Worm (Caenorhabditis elegans) whole organism, mixed stage, embryonic: ENCODE results near the gene F44A6.5.
A peak's percentile ranks its signal among the peaks of the same experiment; 100 is the strongest.

Experiments
- M03D4.4 ChIP-seq: sonication (generic microtip); optimal IDR thresholded peaks from 2 replicates; lab custom pipeline; 2017; ENCODE audit warnings: mild to moderate bottlenecking, missing genetic modification characterization, missing compliant biosample characterization
- bed-3 ChIP-seq: fragments of 200-800 bp; sonication (Bioruptor generic); optimal IDR thresholded peaks from 3 replicates; lab custom pipeline; 2018; ENCODE audit warnings: mild to moderate bottlenecking, missing genetic modification characterization, moderate library complexity, missing compliant biosample characterization
- ceh-39 ChIP-seq: fragments of 150-350 bp; optimal IDR thresholded peaks from 2 replicates; lab custom pipeline; 2014; ENCODE audit warnings: missing biosample characterization, missing genetic modification characterization
- ceh-43 ChIP-seq: fragments of 200-800 bp; sonication (Bioruptor generic); optimal IDR thresholded peaks from 2 replicates; lab custom pipeline; 2018; ENCODE audit warnings: mild to moderate bottlenecking, missing genetic modification characterization, moderate library complexity, missing compliant biosample characterization
- ceh-83 ChIP-seq: fragments of 200-800 bp; sonication (Bioruptor generic); optimal IDR thresholded peaks from 2 replicates; lab custom pipeline; 2018; ENCODE audit warnings: mild to moderate bottlenecking, missing genetic modification characterization, missing compliant biosample characterization
- ces-1 ChIP-seq: fragments of 150-350 bp; optimal IDR thresholded peaks from 2 replicates; lab custom pipeline; 2014; ENCODE audit warnings: missing biosample characterization, missing genetic modification reagents, missing genetic modification characterization
- cnd-1 ChIP-seq: fragments of 200-800 bp; sonication (Bioruptor generic); optimal IDR thresholded peaks from 2 replicates; lab custom pipeline; 2018; ENCODE audit warnings: mild to moderate bottlenecking, missing genetic modification characterization, missing compliant biosample characterization
- drap-1 ChIP-seq: fragments of 200-800 bp; sonication (Bioruptor generic); optimal IDR thresholded peaks from 3 replicates; lab custom pipeline; 2018; ENCODE audit warnings: mild to moderate bottlenecking, missing genetic modification characterization, missing compliant biosample characterization
- elt-3 ChIP-seq: fragments of 150-350 bp; optimal IDR thresholded peaks from 2 replicates; lab custom pipeline; 2014; ENCODE audit warnings: missing biosample characterization, missing genetic modification characterization
- flh-1 ChIP-seq: fragments of 200-800 bp; sonication (Bioruptor generic); optimal IDR thresholded peaks from 2 replicates; lab custom pipeline; 2018; ENCODE audit warnings: mild to moderate bottlenecking, missing genetic modification characterization, moderate library complexity, missing compliant biosample characterization
- lin-13 ChIP-seq: fragments of 150-350 bp; optimal IDR thresholded peaks from 2 replicates; lab custom pipeline; 2014; ENCODE audit warnings: missing biosample characterization, missing genetic modification characterization
- lsy-2 ChIP-seq: fragments of 150-350 bp; optimal IDR thresholded peaks from 2 replicates; lab custom pipeline; 2014; ENCODE audit warnings: missing biosample characterization, missing genetic modification characterization
- mep-1 ChIP-seq: fragments of 150-350 bp; optimal IDR thresholded peaks from 2 replicates; lab custom pipeline; 2017; ENCODE audit warnings: missing biosample characterization, missing genetic modification reagents, missing genetic modification characterization, inconsistent platforms
- nhr-12 ChIP-seq: fragments of 150-350 bp; optimal IDR thresholded peaks from 2 replicates; lab custom pipeline; 2014; ENCODE audit warnings: missing biosample characterization, missing genetic modification characterization
- nhr-2 ChIP-seq: fragments of 150-350 bp; optimal IDR thresholded peaks from 2 replicates; lab custom pipeline; 2014; ENCODE audit warnings: missing biosample characterization, missing genetic modification characterization
- nhr-28 ChIP-seq: fragments of 150-350 bp; optimal IDR thresholded peaks from 2 replicates; lab custom pipeline; 2014; ENCODE audit warnings: missing biosample characterization, missing genetic modification characterization
- pha-4 ChIP-seq: fragments of 150-350 bp; optimal IDR thresholded peaks from 2 replicates; lab custom pipeline; 2018; ENCODE audit warnings: missing biosample characterization, missing genetic modification reagents, missing genetic modification characterization
- sem-2 ChIP-seq: fragments of 200-800 bp; sonication (Bioruptor generic); optimal IDR thresholded peaks from 2 replicates; lab custom pipeline; 2018; ENCODE audit warnings: mild to moderate bottlenecking, missing genetic modification characterization, missing compliant biosample characterization
- snpc-4 ChIP-seq: fragments of 150-350 bp; optimal IDR thresholded peaks from 2 replicates; lab custom pipeline; 2014; ENCODE audit warnings: missing biosample characterization, missing genetic modification characterization
- unc-120 ChIP-seq: sonication (generic microtip); optimal IDR thresholded peaks from 2 replicates; lab custom pipeline; 2017; ENCODE audit warnings: missing genetic modification characterization, missing compliant biosample characterization; ENCODE audit not compliant: poor library complexity, severe bottlenecking
- unc-62 ChIP-seq: fragments of 150-350 bp; optimal IDR thresholded peaks from 2 replicates; lab custom pipeline; 2014; ENCODE audit warnings: missing biosample characterization, missing genetic modification reagents, missing genetic modification characterization
- ztf-11 ChIP-seq: fragments of 150-350 bp; optimal IDR thresholded peaks from 2 replicates; lab custom pipeline; 2014; ENCODE audit warnings: missing biosample characterization, missing genetic modification characterization

Gene F44A6.5

DNA sequence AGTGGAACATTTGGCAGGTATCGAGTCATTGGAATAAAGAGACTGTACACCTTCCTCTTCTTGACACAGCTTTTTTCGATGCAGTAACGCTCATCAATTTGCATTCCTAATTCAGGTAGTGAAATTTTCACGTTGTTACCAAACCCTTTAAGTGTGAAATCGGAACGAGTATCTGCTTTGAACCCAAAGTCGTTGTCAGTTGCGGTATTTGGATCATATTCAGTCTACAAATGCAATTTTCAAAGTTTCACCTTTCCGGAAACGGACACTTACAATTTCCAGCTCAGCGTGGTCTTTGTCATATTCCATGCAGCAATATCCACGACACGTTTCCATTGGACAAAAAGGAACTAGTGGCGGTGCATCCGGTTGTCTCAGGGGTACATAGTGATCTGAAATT lies 36.1 kb downstream of the F44A6.5 start:
- TF ChIP-seq ceh-83 (GFP tag; lab: Kevin White, UChicago) (no peak), drap-1 (no peak), ceh-43 (GFP tag; lab: Kevin White, UChicago) (no peak), cnd-1 (tag; lab: Kevin White, UChicago) (no peak), bed-3 (GFP tag; lab: Kevin White, UChicago) (no peak), elt-3 (tag; lab: Kevin White, UChicago) (no peak), lin-13 (tag; lab: Kevin White, UChicago) (no peak), unc-62 (GFP tag; lab: Kevin White, UChicago) (no peak), nhr-12 (tag; lab: Kevin White, UChicago) (no peak), flh-1 (GFP tag; lab: Kevin White, UChicago) (no peak), mep-1 (tag; lab: Kevin White, UChicago) (no peak)

- TF ChIP-seq lsy-2 (tag; lab: Kevin White, UChicago) (no peak), unc-120 (peak; percentile 52), unc-62 (GFP tag; lab: Kevin White, UChicago) (peak; percentile 31)
These were observed 42.4 kb downstream of the F44A6.5 start, which contains the start of gene ncs-4 for ce11 chrX:10176295-10176694. Gene ncs-4 (plus strand): TSS chrX:10176521.

DNA sequence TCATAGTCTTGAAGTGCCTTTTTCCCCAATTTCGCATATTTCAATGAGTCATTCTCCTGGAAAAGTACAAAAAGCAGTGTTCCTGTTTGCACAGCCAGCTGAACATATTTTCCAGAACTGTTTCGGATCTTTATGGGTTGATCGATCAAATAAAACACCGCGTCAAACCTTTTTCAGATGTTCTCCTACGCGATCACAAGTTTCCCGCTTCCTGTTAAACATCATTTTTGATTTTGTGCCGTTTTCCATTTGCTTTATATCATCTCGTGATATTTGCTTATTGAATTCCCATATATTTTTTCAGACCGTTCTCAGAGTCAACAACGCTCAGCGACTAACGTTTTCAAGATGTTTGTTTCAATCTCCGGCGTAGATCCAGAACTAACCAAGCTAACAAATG lies 44.0 kb downstream of the F44A6.5 start, which contains the start of gene C07A4.3:
Gene C07A4.3, plus strand, starts transcription at position 301 of the 400 bp plus-strand sequence.
- TF ChIP-seq unc-62 (GFP tag; lab: Kevin White, UChicago) (no peak), ztf-11 (tag; lab: Kevin White, UChicago) (no peak), M03D4.4 (tag; lab: Kevin White, UChicago) (no peak), cnd-1 (tag; lab: Kevin White, UChicago) (no peak), pha-4 (no peak), flh-1 (GFP tag; lab: Kevin White, UChicago) (no peak), ceh-39 (tag; lab: Kevin White, UChicago) (no peak)
- TF ChIP-seq, all 35 proteins: peak for 0

- TF ChIP-seq sem-2 (GFP tag; lab: Kevin White, UChicago) (no peak), ceh-39 (tag; lab: Kevin White, UChicago) (no peak), ces-1 (GFP tag; lab: Kevin White, UChicago) (no peak), snpc-4 (tag; lab: Kevin White, UChicago) (no peak)
These were observed 46.6 kb downstream of the F44A6.5 start, which contains the start of gene C07A4.2 for ce11 chrX:10172004-10172584. Gene C07A4.2 (plus strand): TSS chrX:10172198.

DNA sequence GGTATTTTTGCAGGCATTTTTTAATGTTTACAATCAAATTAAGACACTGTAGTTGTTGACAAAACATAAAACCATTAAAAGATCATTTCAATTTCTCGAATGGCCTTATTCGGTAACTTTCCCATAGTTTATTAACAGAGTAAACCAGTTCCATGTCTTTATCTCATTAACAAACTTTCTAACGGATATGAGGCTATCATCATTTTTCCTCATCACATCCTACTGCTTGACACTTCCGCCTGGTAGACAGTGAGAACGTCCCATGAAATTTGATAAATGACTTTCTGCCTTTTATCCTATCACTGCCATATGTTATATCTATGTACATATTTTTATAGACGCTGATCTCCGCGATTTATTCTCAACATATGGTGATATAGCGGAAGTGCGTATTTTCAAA lies 48.1 kb downstream of the F44A6.5 start:
- TF ChIP-seq unc-62 (GFP tag; lab: Kevin White, UChicago), result no peak
- no peak for TF ChIP-seq flh-1 (GFP tag; lab: Kevin White, UChicago)

DNA sequence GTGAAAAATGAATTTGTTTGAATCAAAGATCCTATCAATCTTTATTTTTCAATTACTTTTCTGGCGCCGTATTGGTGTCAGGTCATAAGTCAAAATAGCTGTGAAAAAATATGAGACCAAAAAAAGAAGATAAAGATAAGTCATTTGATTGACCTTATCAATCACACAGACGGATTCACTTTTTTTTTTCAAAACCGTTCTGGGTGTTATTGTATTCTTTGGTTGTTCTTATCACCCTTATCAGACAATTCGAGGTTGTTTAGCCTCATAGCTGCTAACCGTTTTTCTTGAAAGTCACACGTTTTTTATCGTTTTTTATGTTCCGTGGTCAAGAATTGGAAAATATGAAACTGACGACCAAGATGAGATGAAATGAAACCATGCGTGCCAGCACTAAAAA lies 50.2 kb downstream of the F44A6.5 start:
- no peak for TF ChIP-seq nhr-28 (tag; lab: Kevin White, UChicago)
- TF ChIP-seq bed-3 (GFP tag; lab: Kevin White, UChicago), result no peak
- no peak for TF ChIP-seq ces-1 (GFP tag; lab: Kevin White, UChicago)
- no peak for TF ChIP-seq nhr-2 (tag; lab: Kevin White, UChicago)
- TF ChIP-seq ztf-11 (tag; lab: Kevin White, UChicago), result no peak
